Worm (Caenorhabditis elegans) whole organism, L2 larva: ENCODE measurements around the gene snpc-3.1.

Source experiments
- ama-1 ChIP-seq: fragments of 150-350 bp; optimal IDR thresholded peaks from 2 replicates; lab custom pipeline; 2018; ENCODE audit warnings: inconsistent platforms
- ceh-82 ChIP-seq: fragments of 150-350 bp; optimal IDR thresholded peaks from 2 replicates; lab custom pipeline; 2014; ENCODE audit warnings: missing biosample characterization, missing genetic modification characterization
- egl-27 ChIP-seq: sonication (generic microtip); optimal IDR thresholded peaks from 3 replicates; lab custom pipeline; 2017; ENCODE audit warnings: missing biosample characterization, missing genetic modification reagents, missing genetic modification characterization
- elt-1 ChIP-seq: fragments of 150-350 bp; optimal IDR thresholded peaks from 2 replicates; lab custom pipeline; 2014; ENCODE audit warnings: missing biosample characterization, missing genetic modification characterization
- nhr-237 ChIP-seq: fragments of 150-350 bp; optimal IDR thresholded peaks from 2 replicates; lab custom pipeline; 2014; ENCODE audit warnings: missing biosample characterization, missing genetic modification characterization
- nhr-77 ChIP-seq: fragments of 150-350 bp; optimal IDR thresholded peaks from 2 replicates; lab custom pipeline; 2014; ENCODE audit warnings: missing biosample characterization, missing genetic modification characterization
- unc-62 ChIP-seq: fragments of 150-350 bp; optimal IDR thresholded peaks from 2 replicates; lab custom pipeline; 2014; ENCODE audit warnings: missing biosample characterization, missing genetic modification reagents, missing genetic modification characterization

ce11 chrIV:5530980-5531379 is 44.9 kb upstream of the snpc-3.1 start:
- TF ChIP-seq nhr-77 (tag; lab: Kevin White, UChicago): no peak
- TF ChIP-seq elt-1 (tag; lab: Kevin White, UChicago): no peak
- no peak for TF ChIP-seq ama-1 (lab: Kevin White, UChicago)
- no peak for TF ChIP-seq unc-62
- no peak for TF ChIP-seq nhr-237 (tag; lab: Kevin White, UChicago)
- no peak for TF ChIP-seq egl-27
- no peak for TF ChIP-seq ceh-82 (tag; lab: Kevin White, UChicago)
